Worm (Caenorhabditis elegans): ENCODE measurements around the gene F59B2.12.
A peak's percentile ranks its signal among the peaks of the same experiment; 100 is the strongest.

Gene F59B2.12

ce11 chrIII:9053740-9054252 is 36.4 kb downstream of the F59B2.12 start, which contains the start of gene R107.5 (continued):
- TF ChIP-seq akir-1 (GFP tag; optimal IDR thresholded peaks at IDR 0.05) (peak; percentile 71), F39B2.1 (GFP tag; IDR thresholded peaks at IDR 0.05) (no peak), F33H1.4 (GFP tag; IDR thresholded peaks at IDR 0.05) (peak; percentile 59; the same call in 1 of the 2 replicates), egl-44 (GFP tag; IDR thresholded peaks at IDR 0.05) (peak; percentile 84), T07F8.4 (tag; optimal IDR thresholded peaks at IDR 0.05) (peak; percentile 66), ztf-18 (tag; optimal IDR thresholded peaks at IDR 0.05) (peak; percentile 63), ceh-79 (tag; optimal IDR thresholded peaks at IDR 0.05) (peak; percentile 62), snpc-1.3 (tag; optimal IDR thresholded peaks at IDR 0.05; ENCODE audit: insufficient read depth) (no peak), B0035.1 (tag; optimal IDR thresholded peaks at IDR 0.05) (peak; percentile 81), Y56A3A.18 (GFP tag; IDR thresholded peaks at IDR 0.05) (peak; percentile 86), ets-4 (GFP tag; optimal IDR thresholded peaks at IDR 0.05) (peak; percentile 55)

ce11 chrIII:9054414-9055147 is 37.2 kb downstream of the F59B2.12 start, which contains the start of gene cls-2:
Gene cls-2, plus strand, starts transcription at chrIII:9055048.
- TF ChIP-seq hmg-20 (GFP tag; IDR thresholded peaks at IDR 0.05) (no peak), F49E8.2 (tag; optimal IDR thresholded peaks at IDR 0.05; ENCODE audit: insufficient read depth) (peak; percentile 48), ceh-91 (GFP tag; IDR thresholded peaks at IDR 0.05) (peak; percentile 41; the same call in 1 of the 2 replicates), efl-1 (GFP tag; optimal IDR thresholded peaks at IDR 0.05) (peak; percentile 72), D2030.7 (GFP tag; IDR thresholded peaks at IDR 0.05) (peak; percentile 57), snpc-1.1 (tag; optimal IDR thresholded peaks at IDR 0.05; ENCODE audit: insufficient read depth) (peak; percentile 6), cebp-1 (GFP tag; IDR thresholded peaks at IDR 0.05) (no peak), cebp-1 (tag; optimal IDR thresholded peaks at IDR 0.05) (peak; percentile 76), let-607 (tag; optimal IDR thresholded peaks at IDR 0.05) (no peak), F33H1.4 (GFP tag; IDR thresholded peaks at IDR 0.05) (peak; percentile 87), egl-44 (GFP tag; IDR thresholded peaks at IDR 0.05) (no peak), madf-6 (GFP tag; IDR thresholded peaks at IDR 0.05) (peak; percentile 71), xnd-1 (tag; optimal IDR thresholded peaks at IDR 0.05) (peak; percentile 29), snpc-3.4 (tag; optimal IDR thresholded peaks at IDR 0.05) (peak; percentile 41), F23B12.7 (tag; optimal IDR thresholded peaks at IDR 0.05; ENCODE audit: insufficient read depth) (peak; percentile 67), dpl-1 (GFP tag; optimal IDR thresholded peaks at IDR 0.05) (peak; percentile 28), hsf-1 (GFP tag; IDR thresholded peaks at IDR 0.05) (peak; percentile 55; the same call in 1 of the 2 replicates), C06A6.2 (GFP tag; conservative IDR thresholded peaks at IDR 0.05) (no peak), rpc-1 (optimal IDR thresholded peaks at IDR 0.05) (no peak), rpc-1 (tag; optimal IDR thresholded peaks at IDR 0.05) (no peak), snpc-1.3 (tag; optimal IDR thresholded peaks at IDR 0.05; ENCODE audit: insufficient read depth) (peak; percentile 43), lin-54 (GFP tag; optimal IDR thresholded peaks at IDR 0.05) (peak; percentile 66), Y53G8AR.9 (GFP tag; conservative IDR thresholded peaks at IDR 0.05) (0 out of 2 replicates have a peak, but pooled peaks have one; percentile 45), madf-8 (GFP tag; conservative IDR thresholded peaks at IDR 0.05) (peak; percentile 39), ccch-3 (GFP tag; optimal IDR thresholded peaks at IDR 0.05) (no peak), lsl-1 (GFP tag; optimal IDR thresholded peaks at IDR 0.05) (peak; percentile 50), ama-1 (optimal IDR thresholded peaks at IDR 0.05) (peak; percentile 39), ama-1 (GFP tag; optimal IDR thresholded peaks at IDR 0.05) (peak in 1 of 2 experiments; percentile 21)
